Worm (Caenorhabditis elegans): ENCODE data around the gene K10D11.2.

DNA sequence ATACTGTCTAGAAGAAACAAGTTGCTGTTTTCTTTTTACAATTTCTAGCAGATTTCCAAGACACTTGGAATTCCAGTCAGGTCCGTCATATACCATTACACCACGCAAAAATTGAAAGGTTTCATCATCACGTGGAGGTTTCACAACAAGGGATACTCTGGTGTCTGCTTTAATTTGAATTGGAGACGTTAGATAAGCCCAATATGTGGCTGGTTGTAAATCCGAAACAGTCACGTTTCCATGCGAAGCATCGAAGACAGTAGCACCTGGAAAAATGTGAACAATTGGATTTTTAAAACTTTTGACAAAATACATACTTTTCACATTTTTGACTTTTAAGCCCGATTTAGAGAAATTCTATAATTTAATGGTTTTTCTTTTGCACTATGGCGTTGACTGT, 11.9 kb downstream of the K10D11.2 start:
- TF ChIP-seq dve-1 (tag; optimal IDR thresholded peaks at IDR 0.05), result no peak
- TF ChIP-seq nfya-1 (tag; optimal IDR thresholded peaks at IDR 0.05), result no peak
- TF ChIP-seq unc-86 (tag; optimal IDR thresholded peaks at IDR 0.05), result no peak
- no peak for TF ChIP-seq pros-1 (tag; optimal IDR thresholded peaks at IDR 0.05)
- no peak for TF ChIP-seq C38D4.7 (GFP tag; optimal IDR thresholded peaks at IDR 0.05)
- TF ChIP-seq tbx-7 (tag; optimal IDR thresholded peaks at IDR 0.05), result no peak
- no peak for TF ChIP-seq ceh-45 (GFP tag; IDR thresholded peaks at IDR 0.05)
- TF ChIP-seq F13H6.1 (tag; optimal IDR thresholded peaks at IDR 0.05), result no peak
- TF ChIP-seq Y22D7AL.16 (tag; optimal IDR thresholded peaks at IDR 0.05), result no peak
- TF ChIP-seq hlh-30 (tag; optimal IDR thresholded peaks at IDR 0.05; ENCODE audit: insufficient read depth), result no peak
- TF ChIP-seq dmd-4 (tag; optimal IDR thresholded peaks at IDR 0.05; ENCODE audit: borderline replicate concordance), result no peak
- TF ChIP-seq odd-2 (tag; optimal IDR thresholded peaks at IDR 0.05), result no peak
- TF ChIP-seq hlh-8 (tag; optimal IDR thresholded peaks at IDR 0.05), result no peak
- no peak for TF ChIP-seq npax-4 (tag; optimal IDR thresholded peaks at IDR 0.05)
